Worm (Caenorhabditis elegans): ENCODE measurements around the gene dcap-1.
A peak's percentile ranks its signal among the peaks of the same experiment; 100 is the strongest.

The dcap-1 gene

DNA sequence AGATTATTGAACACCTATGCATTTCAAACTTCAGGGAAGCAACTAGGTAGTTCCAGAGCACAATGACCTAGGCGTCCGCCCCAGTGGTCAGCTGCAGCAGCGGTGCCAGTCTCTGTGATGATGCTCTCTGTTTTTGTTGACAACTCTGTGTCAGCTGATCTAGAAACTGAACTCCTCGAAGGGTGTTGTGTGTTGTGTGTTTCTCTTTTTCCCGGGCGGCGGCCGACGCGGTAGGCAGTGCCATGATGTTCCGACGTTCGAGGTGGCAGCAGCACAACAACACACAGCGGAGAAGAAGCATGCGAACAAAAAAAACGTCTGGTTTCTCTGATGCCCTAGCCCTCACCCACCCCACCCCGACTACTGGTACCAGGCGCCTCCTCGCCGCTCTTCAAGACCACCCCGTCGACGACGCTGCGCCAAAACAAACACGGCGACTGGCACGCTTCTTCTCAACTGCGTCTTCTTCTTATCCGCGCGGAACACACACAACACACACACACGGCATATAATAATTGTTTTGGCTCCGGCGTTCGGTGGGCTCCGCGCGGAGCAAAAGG is 9.8 kb upstream of the dcap-1 start:
- TF ChIP-seq pqm-1 (tag; optimal IDR thresholded peaks at IDR 0.05) (no peak), nhr-23 (tag; optimal IDR thresholded peaks at IDR 0.05) (no peak), ama-1 (optimal IDR thresholded peaks at IDR 0.05) (peak; percentile 12), fos-1 (tag; optimal IDR thresholded peaks at IDR 0.05) (no peak), lin-39 (tag; optimal IDR thresholded peaks at IDR 0.05) (peak; percentile 48), snpc-4 (tag; optimal IDR thresholded peaks at IDR 0.05) (peak; percentile 51), hmg-11 (tag; optimal IDR thresholded peaks at IDR 0.05) (peak; percentile 40), pha-4 (tag; optimal IDR thresholded peaks at IDR 0.05) (peak; percentile 59)

DNA sequence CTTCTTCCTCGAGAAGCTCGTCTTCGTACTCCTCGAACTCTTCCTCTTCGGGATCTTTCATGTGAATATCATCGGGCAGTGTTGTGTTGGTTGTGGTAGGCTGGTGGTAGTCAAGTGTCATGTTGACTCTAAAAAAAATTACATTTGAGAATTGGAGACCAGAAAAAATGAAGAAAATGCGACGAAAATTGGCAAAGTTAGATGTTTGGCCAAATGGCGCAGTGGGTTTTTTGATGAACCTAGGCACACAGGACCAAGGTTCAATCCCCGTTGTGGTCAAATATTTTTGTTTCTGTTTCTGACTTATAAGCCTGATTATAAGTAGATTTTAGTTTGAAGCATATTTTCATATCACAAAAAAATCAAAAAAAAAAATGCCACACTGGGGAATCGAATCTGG is 8.5 kb upstream of the dcap-1 start:
- TF ChIP-seq eor-1 (tag; optimal IDR thresholded peaks at IDR 0.05) (no peak), sea-2 (GFP tag; optimal IDR thresholded peaks at IDR 0.05) (no peak), elt-3 (tag; optimal IDR thresholded peaks at IDR 0.05) (no peak), nhr-43 (tag; optimal IDR thresholded peaks at IDR 0.05; ENCODE audit: poor library complexity, severe bottlenecking) (no peak), fkh-2 (tag; optimal IDR thresholded peaks at IDR 0.05) (no peak), R02D3.7 (tag; optimal IDR thresholded peaks at IDR 0.05) (no peak), tbx-2 (tag; optimal IDR thresholded peaks at IDR 0.05) (no peak), nhr-67 (tag; optimal IDR thresholded peaks at IDR 0.05) (no peak), ztf-11 (tag; optimal IDR thresholded peaks at IDR 0.05) (no peak), nhr-76 (tag; optimal IDR thresholded peaks at IDR 0.05) (no peak), nhr-237 (tag; optimal IDR thresholded peaks at IDR 0.05) (no peak), pha-4 (tag; optimal IDR thresholded peaks at IDR 0.05) (no peak), ama-1 (optimal IDR thresholded peaks at IDR 0.05) (no peak), pqm-1 (tag; optimal IDR thresholded peaks at IDR 0.05) (no peak), zag-1 (tag; optimal IDR thresholded peaks at IDR 0.05) (no peak), fkh-10 (GFP tag; optimal IDR thresholded peaks at IDR 0.05) (no peak), mdl-1 (tag; optimal IDR thresholded peaks at IDR 0.05) (no peak), ZK546.5 (tag; optimal IDR thresholded peaks at IDR 0.05) (no peak), nhr-28 (tag; optimal IDR thresholded peaks at IDR 0.05) (no peak)

DNA sequence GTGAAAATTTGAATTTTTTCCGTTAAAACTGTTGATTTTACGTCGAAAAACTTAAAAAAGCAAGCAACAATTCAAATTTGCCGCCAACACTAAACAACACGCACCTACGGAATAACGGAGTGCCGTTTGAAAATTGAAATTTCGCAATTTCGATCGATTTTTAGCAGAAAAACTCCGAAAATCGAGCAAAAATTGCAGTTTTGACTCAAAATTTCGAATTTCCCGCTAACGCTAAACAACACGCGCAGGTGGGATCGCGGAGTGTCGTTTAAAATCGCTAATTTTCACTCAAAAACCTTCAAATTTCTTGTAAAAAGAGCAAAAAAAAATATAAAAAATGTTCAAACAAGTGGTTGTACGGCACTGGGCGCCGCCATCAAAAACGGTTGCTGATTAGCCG is 3.9 kb upstream of the dcap-1 start:
- TF ChIP-seq zag-1 (tag; optimal IDR thresholded peaks at IDR 0.05) (no peak), ama-1 (optimal IDR thresholded peaks at IDR 0.05) (no peak), nhr-67 (tag; optimal IDR thresholded peaks at IDR 0.05) (no peak), nhr-28 (tag; optimal IDR thresholded peaks at IDR 0.05) (no peak), fkh-10 (GFP tag; optimal IDR thresholded peaks at IDR 0.05) (no peak), ztf-11 (tag; optimal IDR thresholded peaks at IDR 0.05) (no peak), ceh-28 (tag; optimal IDR thresholded peaks at IDR 0.05) (no peak), elt-1 (tag; optimal IDR thresholded peaks at IDR 0.05) (no peak), pqm-1 (tag; optimal IDR thresholded peaks at IDR 0.05) (no peak), nhr-77 (tag; optimal IDR thresholded peaks at IDR 0.05) (no peak), nhr-76 (tag; optimal IDR thresholded peaks at IDR 0.05) (no peak), elt-3 (tag; optimal IDR thresholded peaks at IDR 0.05) (no peak), nhr-23 (tag; optimal IDR thresholded peaks at IDR 0.05) (no peak), nhr-25 (tag; optimal IDR thresholded peaks at IDR 0.05) (no peak), eor-1 (tag; optimal IDR thresholded peaks at IDR 0.05) (no peak), unc-39 (tag; optimal IDR thresholded peaks at IDR 0.05) (no peak), lin-15B (tag; optimal IDR thresholded peaks at IDR 0.05) (no peak), jun-1 (tag; optimal IDR thresholded peaks at IDR 0.05) (no peak), nhr-237 (tag; optimal IDR thresholded peaks at IDR 0.05) (no peak), snpc-4 (tag; optimal IDR thresholded peaks at IDR 0.05) (no peak)

DNA sequence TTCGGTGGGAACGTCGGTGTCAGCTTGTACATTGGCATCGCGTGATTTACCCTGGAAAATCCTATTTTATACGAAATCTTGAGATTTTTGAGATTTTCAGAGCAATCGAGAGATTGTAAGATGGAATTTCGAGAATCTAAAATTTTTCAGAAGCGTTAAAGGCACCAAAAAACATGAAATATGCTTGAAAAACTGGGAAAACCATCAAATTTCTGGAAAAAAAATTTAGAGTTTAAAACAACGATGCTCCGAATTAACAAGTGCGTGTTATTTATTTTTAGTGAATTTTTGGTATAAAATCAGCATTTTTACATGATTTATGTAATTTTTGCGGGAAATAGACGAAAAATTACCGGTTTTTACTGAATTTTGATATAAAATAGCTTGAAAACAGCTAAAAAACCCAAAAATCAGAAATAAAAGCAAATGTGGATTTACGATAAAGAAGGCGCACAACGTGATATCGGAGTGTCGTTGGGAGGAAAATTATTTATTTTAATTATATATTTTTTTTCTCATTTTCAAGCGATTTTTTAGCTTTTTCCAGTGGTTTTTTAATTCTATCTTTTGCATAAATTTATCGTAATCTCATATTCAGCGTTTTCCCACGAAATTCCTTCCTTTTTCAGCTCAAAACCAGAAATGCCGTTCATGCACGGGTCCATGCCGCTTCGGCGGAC is 1.8 kb upstream of the dcap-1 start, which contains the start of the genes Y55F3AM.13 and mrps-25:
Y55F3AM.13 (minus strand) TSS at position 51 of the 680 bp plus-strand sequence.
mrps-25 (plus strand) TSS at position 630 of the 680 bp plus-strand sequence.
- TF ChIP-seq mml-1 (tag; optimal IDR thresholded peaks at IDR 0.05) = no peak
- no peak for TF ChIP-seq ceh-82 (tag; optimal IDR thresholded peaks at IDR 0.05)
- no peak for TF ChIP-seq egl-5 (tag; optimal IDR thresholded peaks at IDR 0.05)
- TF ChIP-seq egl-27 (tag; optimal IDR thresholded peaks at IDR 0.05) = no peak
- TF ChIP-seq skn-1 (tag; optimal IDR thresholded peaks at IDR 0.05) = no peak
- peak; percentile 40 for TF ChIP-seq hmg-11 (tag; optimal IDR thresholded peaks at IDR 0.05)
- TF ChIP-seq nhr-77 (tag; optimal IDR thresholded peaks at IDR 0.05) = no peak
- TF ChIP-seq ceh-9 (tag; optimal IDR thresholded peaks at IDR 0.05) = no peak
- TF ChIP-seq nfya-1 (tag; optimal IDR thresholded peaks at IDR 0.05; ENCODE audit: insufficient read depth) = peak; percentile 20
- TF ChIP-seq R02D3.7 (tag; optimal IDR thresholded peaks at IDR 0.05) = peak; percentile 90
- no peak for TF ChIP-seq ztf-11 (tag; optimal IDR thresholded peaks at IDR 0.05)
- no peak for TF ChIP-seq eor-1 (tag; optimal IDR thresholded peaks at IDR 0.05)
- TF ChIP-seq ceh-28 (tag; optimal IDR thresholded peaks at IDR 0.05) = no peak
- peak; percentile 65 for TF ChIP-seq lin-15B (tag; optimal IDR thresholded peaks at IDR 0.05)
- TF ChIP-seq unc-62 (GFP tag; optimal IDR thresholded peaks at IDR 0.05) = no peak
- TF ChIP-seq aly-2 (tag; optimal IDR thresholded peaks at IDR 0.05) = no peak
- no peak for TF ChIP-seq fkh-2 (tag; optimal IDR thresholded peaks at IDR 0.05)
- TF ChIP-seq daf-12 (tag; optimal IDR thresholded peaks at IDR 0.05) = no peak
- TF ChIP-seq nhr-11 (tag; optimal IDR thresholded peaks at IDR 0.05) = no peak
- no peak for TF ChIP-seq nhr-43 (tag; optimal IDR thresholded peaks at IDR 0.05; ENCODE audit: poor library complexity, severe bottlenecking)
- TF ChIP-seq nhr-25 (tag; optimal IDR thresholded peaks at IDR 0.05) = no peak
- no peak for TF ChIP-seq lin-39 (tag; optimal IDR thresholded peaks at IDR 0.05)
- peak; percentile 59 for TF ChIP-seq pha-4 (tag; optimal IDR thresholded peaks at IDR 0.05)
- no peak for TF ChIP-seq nhr-76 (tag; optimal IDR thresholded peaks at IDR 0.05)

All from whole organism, L3 larva.